Worm (Caenorhabditis elegans) whole organism, young adult: ENCODE results near the gene str-144.

ENCODE experiments used
- B0019.2 ChIP-seq: fragments of 200-800 bp; sonication (Bioruptor generic); conservative IDR thresholded peaks from 2 replicates; pipeline ENCODE4 v1.3.6; 2022; ENCODE audit warnings: missing genetic modification reagents, missing genetic modification characterization, missing compliant biosample characterization
- B0035.1 ChIP-seq: sonication (generic microtip); optimal IDR thresholded peaks from 2 replicates; lab custom pipeline; 2016; ENCODE audit warnings: missing genetic modification characterization, mild to moderate bottlenecking, missing compliant biosample characterization, missing genotype, missing genetic modification reagents
- F10E7.11 ChIP-seq: sonication (generic microtip); optimal IDR thresholded peaks from 2 replicates; lab custom pipeline; 2017; ENCODE audit warnings: mild to moderate bottlenecking, missing genetic modification characterization, moderate library complexity, missing compliant biosample characterization
- F22D6.2 ChIP-seq: sonication (generic microtip); optimal IDR thresholded peaks from 2 replicates; lab custom pipeline; 2016; ENCODE audit warnings: mild to moderate bottlenecking, missing genetic modification characterization, missing compliant biosample characterization
- F33H1.4 ChIP-seq: fragments of 200-800 bp; sonication (Bioruptor generic); IDR thresholded peaks from 2 replicates; pipeline ENCODE4 v1.3.6; 2022; ENCODE audit warnings: missing genetic modification reagents, missing genetic modification characterization, missing compliant biosample characterization
- F39B2.1 ChIP-seq: fragments of 200-800 bp; sonication (Bioruptor generic); IDR thresholded peaks from 2 replicates; pipeline ENCODE4 v1.3.6; 2022; ENCODE audit warnings: missing genetic modification reagents, missing genetic modification characterization, missing compliant biosample characterization
- F52B5.7 ChIP-seq: sonication (generic microtip); optimal IDR thresholded peaks from 2 replicates; lab custom pipeline; 2016; ENCODE audit warnings: mild to moderate bottlenecking, missing genetic modification characterization, missing compliant biosample characterization
- F55B11.4 ChIP-seq: sonication (generic microtip); optimal IDR thresholded peaks from 2 replicates; lab custom pipeline; 2016; ENCODE audit warnings: missing compliant biosample characterization, missing genetic modification characterization, borderline replicate concordance; ENCODE audit not compliant: insufficient read depth
- K12H6.12 ChIP-seq: fragments of 200-800 bp; sonication (Bioruptor generic); optimal IDR thresholded peaks from 2 replicates; lab custom pipeline; 2018; ENCODE audit warnings: mild to moderate bottlenecking, missing genetic modification characterization, missing compliant biosample characterization
- T07F8.4 ChIP-seq: sonication (generic microtip); optimal IDR thresholded peaks from 2 replicates; lab custom pipeline; 2016; ENCODE audit warnings: mild to moderate bottlenecking, missing genetic modification characterization, moderate library complexity, missing compliant biosample characterization
- ama-1 ChIP-seq, 3 experiments: fragments of 150-350 bp in 1 of 3; sonication (generic microtip) in 2 of 3; optimal IDR thresholded peaks; 2 replicates each; lab custom pipeline; 2014 to 2018; ENCODE audit warnings: missing biosample characterization in 2 of 3, missing genetic modification characterization in 2 of 3, missing genetic modification reagents in 2 of 3
- attf-3 ChIP-seq: fragments of 200-800 bp; sonication (Bioruptor generic); conservative IDR thresholded peaks from 2 replicates; pipeline ENCODE4 v1.3.6; 2022; ENCODE audit warnings: missing genetic modification reagents, missing genetic modification characterization, missing compliant biosample characterization
- attf-6 ChIP-seq: fragments of 200-800 bp; sonication (Bioruptor generic); IDR thresholded peaks from 2 replicates; pipeline ENCODE4 v1.3.6; 2022; ENCODE audit warnings: missing genetic modification reagents, missing genetic modification characterization, missing compliant biosample characterization
- bed-1 ChIP-seq: fragments of 200-800 bp; sonication (Bioruptor generic); IDR thresholded peaks from 2 replicates; pipeline ENCODE4 v1.3.6; 2022; ENCODE audit warnings: missing genetic modification reagents, missing genetic modification characterization, missing compliant biosample characterization
- cebp-1 ChIP-seq, 2 experiments: fragments of 200-800 bp in 1 of 2; sonication (Bioruptor generic) in 1 of 2; sonication (generic microtip) in 1 of 2; IDR thresholded peaks in 1 of 2; optimal IDR thresholded peaks in 1 of 2; 2 replicates each; pipeline versions ENCODE4 v1.3.6 to Lab custom; 2017 to 2022; ENCODE audit warnings: missing compliant biosample characterization in 2 of 2, missing genetic modification characterization in 2 of 2, mild to moderate bottlenecking in 1 of 2, missing genetic modification reagents in 1 of 2, moderate library complexity in 1 of 2
- ceh-27 ChIP-seq: fragments of 200-800 bp; sonication (Bioruptor generic); optimal IDR thresholded peaks from 2 replicates; lab custom pipeline; 2018; ENCODE audit warnings: mild to moderate bottlenecking, missing genetic modification characterization, moderate library complexity, missing compliant biosample characterization
- ceh-58 ChIP-seq: fragments of 200-800 bp; sonication (Bioruptor generic); IDR thresholded peaks from 2 replicates; pipeline ENCODE4 v1.3.6; 2022; ENCODE audit warnings: missing genetic modification characterization, missing compliant biosample characterization
- efl-1 ChIP-seq: fragments of 150-350 bp; optimal IDR thresholded peaks from 2 replicates; lab custom pipeline; 2014; ENCODE audit warnings: missing biosample characterization, missing genetic modification reagents, missing genetic modification characterization
- egrh-3 ChIP-seq: fragments of 200-800 bp; sonication (Bioruptor generic); IDR thresholded peaks from 2 replicates; pipeline ENCODE4 v1.3.6; 2022; ENCODE audit warnings: missing genetic modification reagents, missing genetic modification characterization, missing compliant biosample characterization
- hmg-1.2 ChIP-seq: fragments of 200-800 bp; sonication (Bioruptor generic); IDR thresholded peaks from 2 replicates; pipeline ENCODE4 v1.3.6; 2022; ENCODE audit warnings: missing genetic modification reagents, missing genetic modification characterization, missing compliant biosample characterization
- hrde-1 ChIP-seq: sonication (generic microtip); optimal IDR thresholded peaks from 2 replicates; lab custom pipeline; 2016; ENCODE audit warnings: missing genetic modification characterization, mild to moderate bottlenecking, missing compliant biosample characterization, moderate library complexity, missing genotype, missing genetic modification reagents, borderline replicate concordance
- hsf-1 ChIP-seq: fragments of 200-800 bp; sonication (Bioruptor generic); IDR thresholded peaks from 2 replicates; pipeline ENCODE4 v1.3.6; 2022; ENCODE audit warnings: missing genetic modification reagents, missing genetic modification characterization, missing compliant biosample characterization
- lag-1 ChIP-seq: fragments of 200-800 bp; sonication (Bioruptor generic); IDR thresholded peaks from 2 replicates; pipeline ENCODE4 v1.3.6; 2022; ENCODE audit warnings: missing genetic modification reagents, missing genetic modification characterization, missing compliant biosample characterization
- let-526 ChIP-seq: fragments of 200-800 bp; sonication (Bioruptor generic); IDR thresholded peaks from 2 replicates; pipeline ENCODE4 v1.3.6; 2022; ENCODE audit warnings: missing genetic modification reagents, missing genetic modification characterization, missing compliant biosample characterization
- lin-54 ChIP-seq: fragments of 200-800 bp; sonication (Bioruptor generic); optimal IDR thresholded peaks from 2 replicates; lab custom pipeline; 2018; ENCODE audit warnings: mild to moderate bottlenecking, missing genetic modification characterization, missing compliant biosample characterization
- madf-10 ChIP-seq: sonication (generic microtip); optimal IDR thresholded peaks from 2 replicates; lab custom pipeline; 2016; ENCODE audit warnings: mild to moderate bottlenecking, missing genetic modification characterization, missing compliant biosample characterization
- madf-8 ChIP-seq: fragments of 200-800 bp; sonication (Bioruptor generic); conservative IDR thresholded peaks from 2 replicates; pipeline ENCODE4 v1.3.6; 2022; ENCODE audit warnings: missing genetic modification reagents, missing genetic modification characterization, missing compliant biosample characterization
- nhr-90 ChIP-seq: sonication (generic microtip); optimal IDR thresholded peaks from 2 replicates; lab custom pipeline; 2016; ENCODE audit warnings: missing genotype, mild to moderate bottlenecking, missing genetic modification characterization, missing compliant biosample characterization
- rec-8 ChIP-seq, 2 experiments: sonication (generic microtip); optimal IDR thresholded peaks; 2 replicates each; lab custom pipeline; 2016; ENCODE audit warnings: mild to moderate bottlenecking in 2 of 2, missing genetic modification characterization in 2 of 2, missing genetic modification reagents in 2 of 2, missing genotype in 2 of 2, missing biosample characterization in 1 of 2, missing compliant biosample characterization in 1 of 2, moderate library complexity in 1 of 2
- rpc-1 ChIP-seq, 2 experiments: fragments of 150-350 bp in 1 of 2; sonication (generic microtip) in 1 of 2; optimal IDR thresholded peaks; 2 replicates each; lab custom pipeline; 2014 to 2018; ENCODE audit warnings: missing biosample characterization in 1 of 2, missing genetic modification characterization in 1 of 2, missing genetic modification reagents in 1 of 2, missing genotype in 1 of 2
- sdz-38 ChIP-seq: sonication (generic microtip); optimal IDR thresholded peaks from 2 replicates; lab custom pipeline; 2016; ENCODE audit warnings: missing genotype, missing genetic modification characterization, missing compliant biosample characterization
- sea-2 ChIP-seq: fragments of 200-800 bp; sonication (Bioruptor generic); IDR thresholded peaks from 2 replicates; pipeline ENCODE4 v1.3.6; 2022; ENCODE audit warnings: missing genetic modification characterization, missing compliant biosample characterization
- sptf-2 ChIP-seq: fragments of 200-800 bp; sonication (Bioruptor generic); optimal IDR thresholded peaks from 2 replicates; lab custom pipeline; 2018; ENCODE audit warnings: mild to moderate bottlenecking, missing genetic modification characterization, missing compliant biosample characterization
- zim-3 ChIP-seq: sonication (generic microtip); optimal IDR thresholded peaks from 2 replicates; lab custom pipeline; 2017; ENCODE audit warnings: mild to moderate bottlenecking, missing genetic modification characterization, moderate library complexity, missing compliant biosample characterization
- ztf-22 ChIP-seq: fragments of 200-800 bp; sonication (Bioruptor generic); optimal IDR thresholded peaks from 2 replicates; lab custom pipeline; 2018; ENCODE audit warnings: mild to moderate bottlenecking, missing genetic modification characterization, moderate library complexity, missing compliant biosample characterization

Gene str-144

DNA sequence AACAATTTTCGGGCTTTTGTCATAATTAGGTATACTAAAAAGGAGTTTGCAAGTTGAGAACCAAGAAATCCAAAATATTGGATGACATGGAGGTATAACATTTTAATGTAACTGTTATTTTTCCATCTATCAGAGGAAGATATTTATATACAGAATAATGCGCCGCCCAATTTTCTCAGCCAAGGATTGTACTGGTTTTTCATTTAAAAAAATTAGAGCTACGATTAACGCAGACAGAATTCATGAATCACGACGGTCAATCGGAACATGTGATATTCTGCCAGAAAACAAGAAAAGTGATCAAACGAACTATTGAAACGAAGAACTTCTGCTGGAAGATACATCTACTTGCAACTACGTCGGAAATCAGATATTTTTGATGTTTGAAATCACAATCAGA, 26.3 kb upstream of the str-144 start, which contains the start of gene str-145:
Gene str-145, minus strand, starts transcription at position 101 of the 400 bp plus-strand sequence.
- TF ChIP-seq zim-3 (tag; lab: Kevin White, UChicago) (no peak), hmg-1.2 (GFP tag; lab: Robert Waterston, UW) (no peak), ztf-22 (GFP tag; lab: Kevin White, UChicago) (no peak), F33H1.4 (GFP tag; lab: Robert Waterston, UW) (no peak), sea-2 (no peak), hrde-1 (tag; lab: Kevin White, UChicago) (no peak), hsf-1 (GFP tag; lab: Robert Waterston, UW) (no peak), ama-1 (optimal IDR thresholded peaks at IDR 0.05; lab: Kevin White, UChicago) (no peak), ama-1 (GFP tag; optimal IDR thresholded peaks at IDR 0.05; lab: Kevin White, UChicago) (no peak), egrh-3 (GFP tag; lab: Robert Waterston, UW) (no peak), F10E7.11 (tag; lab: Kevin White, UChicago) (no peak), F55B11.4 (tag; lab: Kevin White, UChicago) (no peak), ceh-58 (GFP tag; lab: Robert Waterston, UW) (no peak), B0035.1 (tag; lab: Kevin White, UChicago) (no peak), lin-54 (GFP tag; lab: Kevin White, UChicago) (no peak), nhr-90 (no peak)

ce11 chrV:8095378-8095777, 23.4 kb upstream of the str-144 start, which contains the start of gene str-146:
str-146 (minus strand) TSS chrV:8095478.
- TF ChIP-seq F39B2.1 (GFP tag; lab: Robert Waterston, UW), result no peak
- no peak for TF ChIP-seq rpc-1 (optimal IDR thresholded peaks at IDR 0.05; lab: Kevin White, UChicago)
- no peak for TF ChIP-seq rpc-1 (tag; optimal IDR thresholded peaks at IDR 0.05; lab: Kevin White, UChicago)
- TF ChIP-seq nhr-90, result no peak
- TF ChIP-seq bed-1 (GFP tag; lab: Robert Waterston, UW), result no peak
- no peak for TF ChIP-seq efl-1 (GFP tag; lab: Kevin White, UChicago)

- TF ChIP-seq attf-3 (GFP tag; lab: Robert Waterston, UW), result no peak
- no peak for TF ChIP-seq ceh-58 (GFP tag; lab: Robert Waterston, UW)
- no peak for TF ChIP-seq cebp-1 (GFP tag; IDR thresholded peaks at IDR 0.05; lab: Robert Waterston, UW)
- no peak for TF ChIP-seq cebp-1 (tag; optimal IDR thresholded peaks at IDR 0.05; lab: Kevin White, UChicago)
- no peak for TF ChIP-seq F52B5.7 (tag; lab: Kevin White, UChicago)
- no peak for TF ChIP-seq B0019.2
- no peak for TF ChIP-seq madf-10 (tag; lab: Kevin White, UChicago)
- TF ChIP-seq F22D6.2, result no peak
- TF ChIP-seq nhr-90, result no peak
- TF ChIP-seq lag-1 (GFP tag; lab: Robert Waterston, UW), result no peak
- TF ChIP-seq madf-8 (GFP tag; lab: Robert Waterston, UW), result no peak
- TF ChIP-seq ceh-27 (GFP tag; lab: Kevin White, UChicago), result no peak
- TF ChIP-seq T07F8.4 (tag; lab: Kevin White, UChicago), result no peak
- TF ChIP-seq K12H6.12, result no peak
- no peak for TF ChIP-seq sptf-2 (GFP tag; lab: Kevin White, UChicago)
- no peak for TF ChIP-seq attf-6
- TF ChIP-seq rec-8 (tag; optimal IDR thresholded peaks at IDR 0.05; lab: Kevin White, UChicago), result no peak
- no peak for TF ChIP-seq let-526 (GFP tag; lab: Robert Waterston, UW)
- TF ChIP-seq sdz-38 (tag; lab: Kevin White, UChicago), result no peak
- TF ChIP-seq, all 124 proteins: peak for 0
These were observed 20.4 kb upstream of the str-144 start, which contains the start of gene str-129 for ce11 chrV:8092385-8092784. str-129 (minus strand) TSS chrV:8092485.
